Worm (Caenorhabditis elegans) whole organism, young adult: ENCODE results near the gene F11G11.15.

Source experiments
- B0336.3 ChIP-seq: fragments of 200-800 bp; sonication (Bioruptor generic); IDR thresholded peaks from 2 replicates; pipeline ENCODE4 v1.3.6; 2022; ENCODE audit warnings: missing genetic modification characterization, missing compliant biosample characterization
- D2030.7 ChIP-seq: fragments of 200-800 bp; sonication (Bioruptor generic); IDR thresholded peaks from 2 replicates; pipeline ENCODE4 v1.3.6; 2022; ENCODE audit warnings: missing genetic modification reagents, missing genetic modification characterization, missing compliant biosample characterization
- F10E7.11 ChIP-seq: sonication (generic microtip); optimal IDR thresholded peaks from 2 replicates; lab custom pipeline; 2017; ENCODE audit warnings: mild to moderate bottlenecking, missing genetic modification characterization, moderate library complexity, missing compliant biosample characterization
- F22D6.2 ChIP-seq: sonication (generic microtip); optimal IDR thresholded peaks from 2 replicates; lab custom pipeline; 2016; ENCODE audit warnings: mild to moderate bottlenecking, missing genetic modification characterization, missing compliant biosample characterization
- F33H1.4 ChIP-seq: fragments of 200-800 bp; sonication (Bioruptor generic); IDR thresholded peaks from 2 replicates; pipeline ENCODE4 v1.3.6; 2022; ENCODE audit warnings: missing genetic modification reagents, missing genetic modification characterization, missing compliant biosample characterization
- F49E8.2 ChIP-seq: sonication (generic microtip); optimal IDR thresholded peaks from 3 replicates; lab custom pipeline; 2017; ENCODE audit warnings: missing genetic modification characterization, mild to moderate bottlenecking, missing compliant biosample characterization, antibody characterized with exemption, moderate library complexity; ENCODE audit not compliant: insufficient read depth
- T07F8.4 ChIP-seq: sonication (generic microtip); optimal IDR thresholded peaks from 2 replicates; lab custom pipeline; 2016; ENCODE audit warnings: mild to moderate bottlenecking, missing genetic modification characterization, moderate library complexity, missing compliant biosample characterization
- Y79H2A.3 ChIP-seq: fragments of 200-800 bp; sonication (Bioruptor generic); conservative IDR thresholded peaks from 2 replicates; pipeline ENCODE4 v1.3.6; 2022; ENCODE audit warnings: missing genetic modification reagents, missing genetic modification characterization, missing compliant biosample characterization
- ama-1 ChIP-seq, 3 experiments: fragments of 150-350 bp in 1 of 3; sonication (generic microtip) in 2 of 3; optimal IDR thresholded peaks; 2 replicates each; lab custom pipeline; 2014 to 2018; ENCODE audit warnings: missing biosample characterization in 2 of 3, missing genetic modification characterization in 2 of 3, missing genetic modification reagents in 2 of 3
- aptf-3 ChIP-seq: fragments of 200-800 bp; sonication (Bioruptor generic); IDR thresholded peaks from 2 replicates; pipeline ENCODE4 v1.3.6; 2022; ENCODE audit warnings: missing genetic modification characterization, missing compliant biosample characterization
- attf-5 ChIP-seq: fragments of 200-800 bp; sonication (Bioruptor generic); optimal IDR thresholded peaks from 2 replicates; lab custom pipeline; 2018; ENCODE audit warnings: mild to moderate bottlenecking, missing genetic modification characterization, missing compliant biosample characterization
- bed-1 ChIP-seq: fragments of 200-800 bp; sonication (Bioruptor generic); IDR thresholded peaks from 2 replicates; pipeline ENCODE4 v1.3.6; 2022; ENCODE audit warnings: missing genetic modification reagents, missing genetic modification characterization, missing compliant biosample characterization
- ceh-27 ChIP-seq: fragments of 200-800 bp; sonication (Bioruptor generic); optimal IDR thresholded peaks from 2 replicates; lab custom pipeline; 2018; ENCODE audit warnings: mild to moderate bottlenecking, missing genetic modification characterization, moderate library complexity, missing compliant biosample characterization
- ceh-79 ChIP-seq: sonication (generic microtip); optimal IDR thresholded peaks from 2 replicates; lab custom pipeline; 2017; ENCODE audit warnings: mild to moderate bottlenecking, missing genetic modification characterization, missing compliant biosample characterization
- ceh-91 ChIP-seq: fragments of 200-800 bp; sonication (Bioruptor generic); IDR thresholded peaks from 2 replicates; pipeline ENCODE4 v1.3.6; 2022; ENCODE audit warnings: missing genetic modification reagents, missing genetic modification characterization, missing compliant biosample characterization
- dox-1 ChIP-seq: fragments of 200-800 bp; sonication (Bioruptor generic); IDR thresholded peaks from 2 replicates; pipeline ENCODE4 v1.3.6; 2022; ENCODE audit warnings: missing genetic modification reagents, missing genetic modification characterization, missing compliant biosample characterization
- dpff-1 ChIP-seq: sonication (generic microtip); optimal IDR thresholded peaks from 2 replicates; lab custom pipeline; 2017; ENCODE audit warnings: mild to moderate bottlenecking, missing genetic modification characterization, missing compliant biosample characterization
- efl-1 ChIP-seq: fragments of 150-350 bp; optimal IDR thresholded peaks from 2 replicates; lab custom pipeline; 2014; ENCODE audit warnings: missing biosample characterization, missing genetic modification reagents, missing genetic modification characterization
- egl-18 ChIP-seq: fragments of 200-800 bp; sonication (Bioruptor generic); IDR thresholded peaks from 2 replicates; pipeline ENCODE4 v1.3.6; 2022; ENCODE audit warnings: missing genetic modification reagents, missing genetic modification characterization, missing compliant biosample characterization
- egl-44 ChIP-seq: fragments of 200-800 bp; sonication (Bioruptor generic); IDR thresholded peaks from 2 replicates; pipeline ENCODE4 v1.3.6; 2022; ENCODE audit warnings: missing genetic modification reagents, missing genetic modification characterization, missing compliant biosample characterization
- him-1 ChIP-seq: sonication (generic microtip); optimal IDR thresholded peaks from 2 replicates; lab custom pipeline; 2016; ENCODE audit warnings: missing genotype, missing genetic modification reagents, missing genetic modification characterization, missing compliant biosample characterization
- hmg-1.2 ChIP-seq: fragments of 200-800 bp; sonication (Bioruptor generic); IDR thresholded peaks from 2 replicates; pipeline ENCODE4 v1.3.6; 2022; ENCODE audit warnings: missing genetic modification reagents, missing genetic modification characterization, missing compliant biosample characterization
- hrde-1 ChIP-seq: sonication (generic microtip); optimal IDR thresholded peaks from 2 replicates; lab custom pipeline; 2016; ENCODE audit warnings: missing genetic modification characterization, mild to moderate bottlenecking, missing compliant biosample characterization, moderate library complexity, missing genotype, missing genetic modification reagents, borderline replicate concordance
- hsf-1 ChIP-seq: fragments of 200-800 bp; sonication (Bioruptor generic); IDR thresholded peaks from 2 replicates; pipeline ENCODE4 v1.3.6; 2022; ENCODE audit warnings: missing genetic modification reagents, missing genetic modification characterization, missing compliant biosample characterization
- let-526 ChIP-seq: fragments of 200-800 bp; sonication (Bioruptor generic); IDR thresholded peaks from 2 replicates; pipeline ENCODE4 v1.3.6; 2022; ENCODE audit warnings: missing genetic modification reagents, missing genetic modification characterization, missing compliant biosample characterization
- let-607 ChIP-seq, 2 experiments: fragments of 200-800 bp in 1 of 2; sonication (Bioruptor generic) in 1 of 2; sonication (generic microtip) in 1 of 2; optimal IDR thresholded peaks; 2 replicates each; lab custom pipeline; 2016 to 2018; ENCODE audit warnings: mild to moderate bottlenecking in 2 of 2, missing compliant biosample characterization in 2 of 2, missing genetic modification characterization in 2 of 2, moderate library complexity in 2 of 2, missing genotype in 1 of 2
- lin-35 ChIP-seq, 3 experiments: fragments of 150-350 bp in 2 of 3; sonication (generic microtip) in 1 of 3; optimal IDR thresholded peaks; 2 replicates each; lab custom pipeline; 2014 to 2018; ENCODE audit warnings: missing biosample characterization in 3 of 3, missing genetic modification characterization in 3 of 3, missing genetic modification reagents in 3 of 3
- lin-54 ChIP-seq: fragments of 200-800 bp; sonication (Bioruptor generic); optimal IDR thresholded peaks from 2 replicates; lab custom pipeline; 2018; ENCODE audit warnings: mild to moderate bottlenecking, missing genetic modification characterization, missing compliant biosample characterization
- lir-1 ChIP-seq: fragments of 200-800 bp; sonication (Bioruptor generic); conservative IDR thresholded peaks from 2 replicates; pipeline ENCODE4 v1.3.6; 2022; ENCODE audit warnings: missing genetic modification reagents, missing genetic modification characterization, missing compliant biosample characterization
- lsl-1 ChIP-seq: fragments of 200-800 bp; sonication (Bioruptor generic); optimal IDR thresholded peaks from 2 replicates; lab custom pipeline; 2018; ENCODE audit warnings: mild to moderate bottlenecking, missing genetic modification characterization, moderate library complexity, missing compliant biosample characterization
- lsy-27 ChIP-seq: sonication (generic microtip); optimal IDR thresholded peaks from 2 replicates; lab custom pipeline; 2017; ENCODE audit warnings: missing genetic modification characterization, mild to moderate bottlenecking, missing compliant biosample characterization, antibody characterized with exemption, missing genotype, borderline replicate concordance; ENCODE audit not compliant: insufficient read depth
- madf-6 ChIP-seq: fragments of 200-800 bp; sonication (Bioruptor generic); IDR thresholded peaks from 2 replicates; pipeline ENCODE4 v1.3.6; 2022; ENCODE audit warnings: missing genetic modification reagents, missing genetic modification characterization, missing compliant biosample characterization
- madf-8 ChIP-seq: fragments of 200-800 bp; sonication (Bioruptor generic); conservative IDR thresholded peaks from 2 replicates; pipeline ENCODE4 v1.3.6; 2022; ENCODE audit warnings: missing genetic modification reagents, missing genetic modification characterization, missing compliant biosample characterization
- mcd-1 ChIP-seq: fragments of 200-800 bp; sonication (Bioruptor generic); IDR thresholded peaks from 2 replicates; pipeline ENCODE4 v1.3.6; 2022; ENCODE audit warnings: missing genetic modification reagents, missing genetic modification characterization, missing compliant biosample characterization
- nhr-179 ChIP-seq: sonication (generic microtip); optimal IDR thresholded peaks from 2 replicates; lab custom pipeline; 2016; ENCODE audit warnings: mild to moderate bottlenecking, missing genetic modification characterization, missing compliant biosample characterization
- nhr-90 ChIP-seq: sonication (generic microtip); optimal IDR thresholded peaks from 2 replicates; lab custom pipeline; 2016; ENCODE audit warnings: missing genotype, mild to moderate bottlenecking, missing genetic modification characterization, missing compliant biosample characterization
- rcor-1 ChIP-seq: fragments of 200-800 bp; sonication (Bioruptor generic); IDR thresholded peaks from 2 replicates; pipeline ENCODE4 v1.3.6; 2022; ENCODE audit warnings: missing genetic modification reagents, missing genetic modification characterization, missing compliant biosample characterization
- repo-1 ChIP-seq: sonication (generic microtip); optimal IDR thresholded peaks from 2 replicates; lab custom pipeline; 2017; ENCODE audit warnings: mild to moderate bottlenecking, missing genetic modification characterization, missing compliant biosample characterization
- rpc-1 ChIP-seq, 2 experiments: fragments of 150-350 bp in 1 of 2; sonication (generic microtip) in 1 of 2; optimal IDR thresholded peaks; 2 replicates each; lab custom pipeline; 2014 to 2018; ENCODE audit warnings: missing biosample characterization in 1 of 2, missing genetic modification characterization in 1 of 2, missing genetic modification reagents in 1 of 2, missing genotype in 1 of 2
- snpc-1.3 ChIP-seq: sonication (generic microtip); optimal IDR thresholded peaks from 2 replicates; lab custom pipeline; 2017; ENCODE audit warnings: missing genetic modification characterization, mild to moderate bottlenecking, missing compliant biosample characterization, antibody characterized with exemption, moderate library complexity, missing genotype, missing genetic modification reagents; ENCODE audit not compliant: insufficient read depth
- tbp1 ChIP-seq: fragments of 200-800 bp; sonication (Bioruptor generic); optimal IDR thresholded peaks from 2 replicates; lab custom pipeline; 2018; ENCODE audit warnings: mild to moderate bottlenecking, missing genetic modification characterization, missing compliant biosample characterization
- tlf-1 ChIP-seq: fragments of 200-800 bp; sonication (Bioruptor generic); optimal IDR thresholded peaks from 2 replicates; lab custom pipeline; 2018; ENCODE audit warnings: mild to moderate bottlenecking, missing genetic modification characterization, missing compliant biosample characterization
- xnd-1 ChIP-seq: sonication (generic microtip); optimal IDR thresholded peaks from 2 replicates; lab custom pipeline; 2016; ENCODE audit warnings: missing genotype, missing genetic modification reagents, missing genetic modification characterization, missing compliant biosample characterization
- ztf-25 ChIP-seq: fragments of 200-800 bp; sonication (Bioruptor generic); IDR thresholded peaks from 2 replicates; pipeline ENCODE4 v1.3.6; 2022; ENCODE audit warnings: missing genetic modification reagents, missing genetic modification characterization, missing compliant biosample characterization
- ztf-28 ChIP-seq: fragments of 200-800 bp; sonication (Bioruptor generic); IDR thresholded peaks from 2 replicates; pipeline ENCODE4 v1.3.6; 2022; ENCODE audit warnings: missing genetic modification reagents, missing genetic modification characterization, missing compliant biosample characterization

F11G11.15 gene

DNA sequence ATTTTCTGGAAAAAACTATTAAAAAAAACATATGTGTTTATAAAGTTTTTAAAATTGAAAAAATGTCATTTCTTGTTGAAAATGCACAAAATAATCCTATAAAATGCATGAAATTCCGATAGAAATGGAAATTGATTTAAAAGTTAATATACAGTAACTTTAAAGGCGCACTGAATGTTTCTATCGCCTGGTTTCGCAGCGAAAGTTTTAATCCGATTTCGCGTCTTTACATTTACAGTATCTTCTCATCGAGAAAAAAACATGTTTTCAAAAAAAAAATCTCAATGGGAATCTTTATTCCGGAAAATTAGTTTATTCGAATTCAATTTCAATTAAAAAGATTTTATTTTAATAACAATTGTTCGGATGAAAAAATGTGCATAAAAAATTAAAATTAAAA, 39.6 kb downstream of the F11G11.15 start, which contains the start of gene R05F9.11:
Gene R05F9.11 (minus strand): TSS at position 5 of the 400 bp plus-strand sequence.
- TF ChIP-seq let-607 (tag; optimal IDR thresholded peaks at IDR 0.05; lab: Kevin White, UChicago), result no peak
- no peak for TF ChIP-seq repo-1 (tag; lab: Kevin White, UChicago)
- no peak for TF ChIP-seq ztf-28 (GFP tag; lab: Robert Waterston, UW)
- peak; percentile 4 for TF ChIP-seq tlf-1
- TF ChIP-seq attf-5 (GFP tag; lab: Kevin White, UChicago), result no peak
- no peak for TF ChIP-seq bed-1 (GFP tag; lab: Robert Waterston, UW)
- TF ChIP-seq F10E7.11 (tag; lab: Kevin White, UChicago), result no peak
- no peak for TF ChIP-seq egl-44 (GFP tag; lab: Robert Waterston, UW)
- no peak for TF ChIP-seq F22D6.2 (tag; lab: Kevin White, UChicago)
- TF ChIP-seq ceh-91 (GFP tag; lab: Robert Waterston, UW), result 0 out of 2 replicates have a peak, but pooled peaks have one; percentile 52
- no peak for TF ChIP-seq ztf-25 (GFP tag; lab: Robert Waterston, UW)
- peak; percentile 43 for TF ChIP-seq F49E8.2 (tag; lab: Kevin White, UChicago)
- 0 out of 2 replicates have a peak, but pooled peaks have one; percentile 11 for TF ChIP-seq rcor-1 (GFP tag; lab: Robert Waterston, UW)
- peak; percentile 27 for TF ChIP-seq efl-1 (GFP tag; lab: Kevin White, UChicago)
- peak; percentile 45 for TF ChIP-seq lin-54 (GFP tag; lab: Kevin White, UChicago)
- TF ChIP-seq ceh-79 (tag; lab: Kevin White, UChicago), result no peak
- peak; percentile 79 for TF ChIP-seq him-1 (tag; lab: Kevin White, UChicago)
- no peak for TF ChIP-seq let-526
- TF ChIP-seq lir-1 (GFP tag; lab: Robert Waterston, UW), result no peak
- no peak for TF ChIP-seq aptf-3 (GFP tag; lab: Robert Waterston, UW)
- TF ChIP-seq egl-18, result no peak
- TF ChIP-seq nhr-90 (tag; lab: Kevin White, UChicago), result no peak
- TF ChIP-seq tbp1 (GFP tag; lab: Kevin White, UChicago), result peak; percentile 42
- TF ChIP-seq madf-6, result peak; percentile 93
- no peak for TF ChIP-seq dpff-1 (tag; lab: Kevin White, UChicago)
- peak; percentile 87 for TF ChIP-seq madf-8
- no peak for TF ChIP-seq dox-1
- no peak for TF ChIP-seq rpc-1 (optimal IDR thresholded peaks at IDR 0.05; lab: Kevin White, UChicago)
- TF ChIP-seq rpc-1 (tag; optimal IDR thresholded peaks at IDR 0.05; lab: Kevin White, UChicago), result no peak
- no peak for TF ChIP-seq ceh-27
- no peak for TF ChIP-seq nhr-179 (tag; lab: Kevin White, UChicago)
- no peak for TF ChIP-seq ama-1 (optimal IDR thresholded peaks at IDR 0.05; lab: Kevin White, UChicago)
- TF ChIP-seq ama-1 (GFP tag; optimal IDR thresholded peaks at IDR 0.05; lab: Kevin White, UChicago), result no peak
- TF ChIP-seq hsf-1, result 0 out of 2 replicates have a peak, but pooled peaks have one; percentile 40
- TF ChIP-seq xnd-1 (tag; lab: Kevin White, UChicago), result peak; percentile 90
- TF ChIP-seq lsy-27 (tag; lab: Kevin White, UChicago), result no peak
- TF ChIP-seq T07F8.4 (tag; lab: Kevin White, UChicago), result no peak
- TF ChIP-seq B0336.3, result no peak
- TF ChIP-seq lsl-1 (GFP tag; lab: Kevin White, UChicago), result peak; percentile 94
- TF ChIP-seq F33H1.4 (GFP tag; lab: Robert Waterston, UW), result peak; percentile 95
- 0 out of 2 replicates have a peak, but pooled peaks have one; percentile 18 for TF ChIP-seq mcd-1 (GFP tag; lab: Robert Waterston, UW)
- TF ChIP-seq D2030.7 (GFP tag; lab: Robert Waterston, UW), result peak; percentile 66
- TF ChIP-seq hrde-1 (tag; lab: Kevin White, UChicago), result no peak
- no peak for TF ChIP-seq Y79H2A.3 (GFP tag; lab: Robert Waterston, UW)
- TF ChIP-seq snpc-1.3 (tag; lab: Kevin White, UChicago), result no peak
- TF ChIP-seq hmg-1.2 (GFP tag; lab: Robert Waterston, UW), result no peak
- TF ChIP-seq lin-35 (GFP tag; optimal IDR thresholded peaks at IDR 0.05; lab: Kevin White, UChicago), result no peak
- TF ChIP-seq, all 124 proteins: peak for 16
